Worm (Caenorhabditis elegans) whole organism, L3 larva: ENCODE results near the gene soc-1.

Experiments
- ZK546.5 ChIP-seq: sonication (generic microtip); optimal IDR thresholded peaks from 2 replicates; lab custom pipeline; 2017; ENCODE audit warnings: missing biosample characterization, missing genetic modification characterization
- elt-2 ChIP-seq: sonication (generic microtip); optimal IDR thresholded peaks from 2 replicates; lab custom pipeline; 2016; ENCODE audit warnings: missing genetic modification reagents, mild to moderate bottlenecking, missing genetic modification characterization, missing compliant biosample characterization
- elt-3 ChIP-seq, 3 experiments: fragments of 150-350 bp in 1 of 3; sonication (generic microtip) in 2 of 3; optimal IDR thresholded peaks; 2 replicates in 2 of 3; 4 replicates in 1 of 3; lab custom pipeline; 2014 to 2017; ENCODE audit warnings: missing biosample characterization in 3 of 3, missing genetic modification characterization in 3 of 3
- fkh-10 ChIP-seq: sonication (generic microtip); optimal IDR thresholded peaks from 2 replicates; lab custom pipeline; 2017; ENCODE audit warnings: missing biosample characterization, missing genetic modification reagents, missing genetic modification characterization
- jun-1 ChIP-seq: fragments of 150-350 bp; optimal IDR thresholded peaks from 2 replicates; lab custom pipeline; 2014; ENCODE audit warnings: missing biosample characterization, missing genetic modification reagents, missing genetic modification characterization
- mdl-1 ChIP-seq: fragments of 150-350 bp; optimal IDR thresholded peaks from 2 replicates; lab custom pipeline; 2014; ENCODE audit warnings: missing biosample characterization, missing genetic modification characterization
- nfya-1 ChIP-seq: sonication (generic microtip); optimal IDR thresholded peaks from 2 replicates; lab custom pipeline; 2017; ENCODE audit warnings: missing genetic modification characterization, mild to moderate bottlenecking, missing compliant biosample characterization, antibody characterized with exemption, moderate library complexity; ENCODE audit not compliant: insufficient read depth
- nhr-11 ChIP-seq: fragments of 150-350 bp; optimal IDR thresholded peaks from 2 replicates; lab custom pipeline; 2014; ENCODE audit warnings: missing biosample characterization, missing genetic modification characterization
- nhr-12 ChIP-seq: fragments of 150-350 bp; optimal IDR thresholded peaks from 2 replicates; lab custom pipeline; 2014; ENCODE audit warnings: missing biosample characterization, missing genetic modification characterization
- nhr-25 ChIP-seq: sonication (generic microtip); optimal IDR thresholded peaks from 2 replicates; lab custom pipeline; 2017; ENCODE audit warnings: missing biosample characterization, missing genetic modification characterization
- nhr-28 ChIP-seq: fragments of 150-350 bp; optimal IDR thresholded peaks from 2 replicates; lab custom pipeline; 2014; ENCODE audit warnings: missing biosample characterization, missing genetic modification characterization
- pha-4 ChIP-seq: fragments of 150-350 bp; optimal IDR thresholded peaks from 2 replicates; lab custom pipeline; 2014; ENCODE audit warnings: missing biosample characterization, missing genetic modification reagents, missing genetic modification characterization
- skn-1 ChIP-seq: fragments of 150-350 bp; optimal IDR thresholded peaks from 2 replicates; lab custom pipeline; 2014; ENCODE audit warnings: missing biosample characterization, missing genetic modification characterization
- snpc-4 ChIP-seq: fragments of 150-350 bp; optimal IDR thresholded peaks from 2 replicates; lab custom pipeline; 2014; ENCODE audit warnings: missing biosample characterization, missing genetic modification characterization

ce11 chrV:4606828-4607227 lies 35.9 kb upstream of the soc-1 start, which contains the start of gene txt-6:
- TF ChIP-seq mdl-1 (tag; lab: Kevin White, UChicago) (no peak), fkh-10 (GFP tag; lab: Kevin White, UChicago) (no peak), snpc-4 (tag; lab: Kevin White, UChicago) (no peak), jun-1 (tag; lab: Kevin White, UChicago) (no peak), elt-2 (no peak), elt-3 (tag; optimal IDR thresholded peaks at IDR 0.05; lab: Kevin White, UChicago) (no peak), nhr-25 (tag; lab: Kevin White, UChicago) (no peak), nhr-12 (tag; lab: Kevin White, UChicago) (no peak), nfya-1 (tag; lab: Kevin White, UChicago) (no peak), pha-4 (no peak), skn-1 (tag; lab: Kevin White, UChicago) (no peak), ZK546.5 (tag; lab: Kevin White, UChicago) (no peak), nhr-28 (tag; lab: Kevin White, UChicago) (no peak), nhr-11 (tag; lab: Kevin White, UChicago) (no peak)
